Worm (Caenorhabditis elegans) whole organism, early embryonic: ENCODE results near the gene F53A9.3.

Experiments
- F13C5.2 ChIP-seq: sonication (generic microtip); optimal IDR thresholded peaks from 2 replicates; lab custom pipeline; 2017; ENCODE audit warnings: mild to moderate bottlenecking, missing genetic modification characterization, inconsistent platforms, missing compliant biosample characterization
- aly-1 ChIP-seq: sonication (generic microtip); optimal IDR thresholded peaks from 2 replicates; lab custom pipeline; 2016; ENCODE audit warnings: missing genetic modification characterization, missing compliant biosample characterization
- ama-1 ChIP-seq: fragments of 150-350 bp; optimal IDR thresholded peaks from 2 replicates; lab custom pipeline; 2014
- ceh-13 ChIP-seq: fragments of 200-800 bp; sonication (Bioruptor generic); optimal IDR thresholded peaks from 2 replicates; lab custom pipeline; 2018; ENCODE audit warnings: mild to moderate bottlenecking, missing genetic modification characterization, missing compliant biosample characterization
- ceh-36 ChIP-seq: sonication (generic microtip); optimal IDR thresholded peaks from 2 replicates; lab custom pipeline; 2016; ENCODE audit warnings: missing genetic modification characterization, inconsistent platforms, missing compliant biosample characterization
- ets-7 ChIP-seq: sonication (generic microtip); optimal IDR thresholded peaks from 2 replicates; lab custom pipeline; 2016; ENCODE audit warnings: missing genotype, missing genetic modification characterization, missing compliant biosample characterization
- flt-1 ChIP-seq: fragments of 200-800 bp; sonication (Bioruptor generic); IDR thresholded peaks from 2 replicates; pipeline ENCODE4 v1.3.6; 2022; ENCODE audit warnings: missing genetic modification characterization, missing compliant biosample characterization
- hmbx-1 ChIP-seq: sonication (generic microtip); optimal IDR thresholded peaks from 2 replicates; lab custom pipeline; 2016; ENCODE audit warnings: mild to moderate bottlenecking, missing genetic modification characterization, missing compliant biosample characterization
- hmg-4 ChIP-seq: fragments of 200-800 bp; sonication (Bioruptor generic); optimal IDR thresholded peaks from 2 replicates; lab custom pipeline; 2018; ENCODE audit warnings: mild to moderate bottlenecking, missing genetic modification characterization, missing compliant biosample characterization
- hnd-1 ChIP-seq: sonication (generic microtip); optimal IDR thresholded peaks from 2 replicates; lab custom pipeline; 2016; ENCODE audit warnings: missing genetic modification characterization, missing compliant biosample characterization
- scrt-1 ChIP-seq: fragments of 200-800 bp; sonication (Bioruptor generic); IDR thresholded peaks from 2 replicates; pipeline ENCODE4 v1.3.6; 2022; ENCODE audit warnings: missing genetic modification characterization, missing compliant biosample characterization

ce11 chrX:8677320-8677719 lies 30.8 kb upstream of the F53A9.3 start:
- no peak for TF ChIP-seq ets-7 (tag; lab: Kevin White, UChicago)
- TF ChIP-seq hmg-4 = no peak
- TF ChIP-seq ama-1 = no peak
- no peak for TF ChIP-seq hnd-1 (tag; lab: Kevin White, UChicago)
- TF ChIP-seq ceh-13 (GFP tag; lab: Kevin White, UChicago) = no peak
- TF ChIP-seq aly-1 (tag; lab: Kevin White, UChicago) = no peak
- no peak for TF ChIP-seq scrt-1 (GFP tag; lab: Robert Waterston, UW)
- no peak for TF ChIP-seq F13C5.2 (tag; lab: Kevin White, UChicago)
- TF ChIP-seq hmbx-1 (tag; lab: Kevin White, UChicago) = no peak
- TF ChIP-seq ceh-36 (tag; lab: Kevin White, UChicago) = no peak
- TF ChIP-seq flt-1 (GFP tag; lab: Robert Waterston, UW) = no peak
